Worm (Caenorhabditis elegans) whole organism, L4 larva: ENCODE results near the gene F26F12.4.

Experiments used
- F49E8.2 ChIP-seq: sonication (generic microtip); optimal IDR thresholded peaks from 2 replicates; lab custom pipeline; 2016; ENCODE audit warnings: missing compliant biosample characterization, mild to moderate bottlenecking, missing genetic modification characterization, borderline replicate concordance
- T20F7.1 ChIP-seq: fragments of 200-800 bp; sonication (Bioruptor generic); optimal IDR thresholded peaks from 2 replicates; lab custom pipeline; 2018; ENCODE audit warnings: mild to moderate bottlenecking, missing genetic modification characterization, missing compliant biosample characterization
- Y105C5A.15 ChIP-seq: fragments of 200-800 bp; sonication (Bioruptor generic); IDR thresholded peaks from 2 replicates; pipeline ENCODE4 v1.3.6; 2022; ENCODE audit warnings: missing genetic modification characterization, missing compliant biosample characterization
- Y48G9A.11 ChIP-seq: fragments of 200-800 bp; sonication (Bioruptor generic); IDR thresholded peaks from 2 replicates; pipeline ENCODE4 v1.3.6; 2022; ENCODE audit warnings: missing genetic modification reagents, missing genetic modification characterization, missing compliant biosample characterization
- Y5F2A.4 ChIP-seq: fragments of 200-800 bp; sonication (Bioruptor generic); optimal IDR thresholded peaks from 2 replicates; lab custom pipeline; 2018; ENCODE audit warnings: mild to moderate bottlenecking, missing genetic modification characterization, missing compliant biosample characterization
- ZK337.2 ChIP-seq: fragments of 200-800 bp; sonication (Bioruptor generic); IDR thresholded peaks from 2 replicates; pipeline ENCODE4 v1.3.6; 2022; ENCODE audit warnings: missing genetic modification reagents, missing genetic modification characterization, missing compliant biosample characterization
- aha-1 ChIP-seq: fragments of 150-350 bp; peaks from one replicate; lab custom pipeline; 2014; ENCODE audit warnings: missing biosample characterization, missing genetic modification characterization
- ama-1 ChIP-seq: fragments of 150-350 bp; optimal IDR thresholded peaks from 2 replicates; lab custom pipeline; 2014; ENCODE audit warnings: inconsistent platforms, mixed read lengths
- ceh-20 ChIP-seq: fragments of 200-800 bp; sonication (Bioruptor generic); IDR thresholded peaks from 2 replicates; pipeline ENCODE4 v1.3.6; 2022; ENCODE audit warnings: missing genetic modification reagents, missing genetic modification characterization, missing compliant biosample characterization
- ceh-62 ChIP-seq: sonication (generic microtip); optimal IDR thresholded peaks from 2 replicates; lab custom pipeline; 2017; ENCODE audit warnings: missing biosample characterization, missing genetic modification characterization
- ceh-82 ChIP-seq: sonication (generic microtip); optimal IDR thresholded peaks from 2 replicates; lab custom pipeline; 2017; ENCODE audit warnings: missing biosample characterization, missing genetic modification characterization
- ctbp-1 ChIP-seq: fragments of 200-800 bp; sonication (Bioruptor generic); IDR thresholded peaks from 2 replicates; pipeline ENCODE4 v1.3.6; 2022; ENCODE audit warnings: missing genetic modification reagents, missing genetic modification characterization, missing compliant biosample characterization
- daf-16 ChIP-seq, 3 experiments: sonication (generic microtip); optimal IDR thresholded peaks; 2 replicates each; lab custom pipeline; 2016 to 2017; ENCODE audit warnings: missing genetic modification characterization in 3 of 3, missing genetic modification reagents in 3 of 3, mild to moderate bottlenecking in 2 of 3, missing compliant biosample characterization in 2 of 3, missing biosample characterization in 1 of 3, moderate library complexity in 1 of 3
- dmd-6 ChIP-seq: fragments of 200-800 bp; sonication (Bioruptor generic); IDR thresholded peaks from 2 replicates; pipeline ENCODE4 v1.3.6; 2022; ENCODE audit warnings: missing genetic modification reagents, missing genetic modification characterization, missing compliant biosample characterization
- dmd-9 ChIP-seq: fragments of 200-800 bp; sonication (Bioruptor generic); IDR thresholded peaks from 2 replicates; pipeline ENCODE4 v1.3.6; 2022; ENCODE audit warnings: missing genetic modification reagents, missing genetic modification characterization, missing compliant biosample characterization
- dpl-1 ChIP-seq: fragments of 150-350 bp; optimal IDR thresholded peaks from 2 replicates; lab custom pipeline; 2014; ENCODE audit warnings: missing biosample characterization, missing genetic modification reagents, missing genetic modification characterization
- dve-1 ChIP-seq: sonication (generic microtip); optimal IDR thresholded peaks from 2 replicates; lab custom pipeline; 2017; ENCODE audit warnings: antibody characterized with exemption, mild to moderate bottlenecking, missing genetic modification characterization, missing compliant biosample characterization; ENCODE audit not compliant: insufficient read depth
- egl-27 ChIP-seq: sonication (generic microtip); optimal IDR thresholded peaks from 3 replicates; lab custom pipeline; 2017; ENCODE audit warnings: missing biosample characterization, missing genetic modification reagents, missing genetic modification characterization
- egl-43 ChIP-seq: fragments of 200-800 bp; sonication (Bioruptor generic); IDR thresholded peaks from 2 replicates; pipeline ENCODE4 v1.3.6; 2022; ENCODE audit warnings: missing genetic modification reagents, missing genetic modification characterization, missing compliant biosample characterization
- fkh-10 ChIP-seq: fragments of 150-350 bp; optimal IDR thresholded peaks from 2 replicates; lab custom pipeline; 2014; ENCODE audit warnings: missing biosample characterization, missing genetic modification reagents, missing genetic modification characterization
- hif-1 ChIP-seq, 2 experiments: sonication (generic microtip); optimal IDR thresholded peaks; 2 replicates each; lab custom pipeline; 2016 to 2017; ENCODE audit warnings: missing compliant biosample characterization in 2 of 2, missing genetic modification characterization in 2 of 2, missing genetic modification reagents in 2 of 2, missing genotype in 2 of 2, mild to moderate bottlenecking in 1 of 2
- hlh-11 ChIP-seq: fragments of 200-800 bp; sonication (Bioruptor generic); optimal IDR thresholded peaks from 2 replicates; lab custom pipeline; 2018; ENCODE audit warnings: mild to moderate bottlenecking, missing genetic modification characterization, missing compliant biosample characterization
- hlh-30 ChIP-seq: sonication (generic microtip); optimal IDR thresholded peaks from 2 replicates; lab custom pipeline; 2017; ENCODE audit warnings: antibody characterized with exemption, mild to moderate bottlenecking, missing genetic modification characterization, missing compliant biosample characterization; ENCODE audit not compliant: insufficient read depth
- hmg-1.1 ChIP-seq: fragments of 200-800 bp; sonication (Bioruptor generic); IDR thresholded peaks from 2 replicates; pipeline ENCODE4 v1.3.6; 2022; ENCODE audit warnings: missing genetic modification reagents, missing genetic modification characterization, missing compliant biosample characterization
- lin-13 ChIP-seq: fragments of 150-350 bp; optimal IDR thresholded peaks from 2 replicates; lab custom pipeline; 2014; ENCODE audit warnings: missing biosample characterization, missing genetic modification reagents, missing genetic modification characterization
- lin-15B ChIP-seq: fragments of 150-350 bp; sonication (generic microtip); optimal IDR thresholded peaks from 3 replicates; lab custom pipeline; 2014; ENCODE audit warnings: missing biosample characterization, missing genetic modification characterization
- lin-29 ChIP-seq: fragments of 200-800 bp; sonication (Bioruptor generic); IDR thresholded peaks from 2 replicates; pipeline ENCODE4 v1.3.6; 2022; ENCODE audit warnings: missing genetic modification reagents, missing genetic modification characterization, missing compliant biosample characterization
- lin-38 ChIP-seq: fragments of 200-800 bp; sonication (Bioruptor generic); IDR thresholded peaks from 2 replicates; pipeline ENCODE4 v1.3.6; 2022; ENCODE audit warnings: missing genetic modification reagents, missing genetic modification characterization, missing compliant biosample characterization
- lsy-2 ChIP-seq, 2 experiments: fragments of 150-350 bp in 1 of 2; sonication (generic microtip) in 1 of 2; optimal IDR thresholded peaks; 2 replicates each; lab custom pipeline; 2014 to 2017; ENCODE audit warnings: missing biosample characterization in 2 of 2, missing genetic modification characterization in 2 of 2
- mdt-29 ChIP-seq: fragments of 200-800 bp; sonication (Bioruptor generic); IDR thresholded peaks from 2 replicates; pipeline ENCODE4 v1.3.6; 2022; ENCODE audit warnings: missing genetic modification reagents, missing genetic modification characterization, missing compliant biosample characterization
- mep-1 ChIP-seq: fragments of 150-350 bp; sonication (generic microtip); optimal IDR thresholded peaks from 3 replicates; lab custom pipeline; 2014; ENCODE audit warnings: missing biosample characterization, missing genetic modification characterization
- mxl-3 ChIP-seq: fragments of 200-800 bp; sonication (Bioruptor generic); optimal IDR thresholded peaks from 2 replicates; lab custom pipeline; 2018; ENCODE audit warnings: mild to moderate bottlenecking, missing genetic modification characterization, missing compliant biosample characterization
- nhr-10 ChIP-seq: fragments of 150-350 bp; optimal IDR thresholded peaks from 2 replicates; lab custom pipeline; 2014; ENCODE audit warnings: missing biosample characterization, missing genetic modification characterization
- nhr-102 ChIP-seq: sonication (generic microtip); optimal IDR thresholded peaks from 2 replicates; lab custom pipeline; 2016; ENCODE audit warnings: mild to moderate bottlenecking, missing genetic modification characterization, moderate library complexity, missing compliant biosample characterization
- nhr-11 ChIP-seq: fragments of 150-350 bp; optimal IDR thresholded peaks from 2 replicates; lab custom pipeline; 2014; ENCODE audit warnings: missing biosample characterization, missing genetic modification characterization
- nhr-28 ChIP-seq: fragments of 150-350 bp; optimal IDR thresholded peaks from 2 replicates; lab custom pipeline; 2014; ENCODE audit warnings: missing biosample characterization, missing genetic modification characterization
- nhr-41 ChIP-seq: fragments of 200-800 bp; sonication (Bioruptor generic); IDR thresholded peaks from 2 replicates; pipeline ENCODE4 v1.3.6; 2022; ENCODE audit warnings: missing genetic modification reagents, missing genetic modification characterization, missing compliant biosample characterization
- nhr-48 ChIP-seq: sonication (generic microtip); optimal IDR thresholded peaks from 2 replicates; lab custom pipeline; 2016; ENCODE audit warnings: mild to moderate bottlenecking, missing genetic modification characterization, missing compliant biosample characterization
- nhr-77 ChIP-seq: fragments of 150-350 bp; optimal IDR thresholded peaks from 2 replicates; lab custom pipeline; 2014; ENCODE audit warnings: missing biosample characterization, missing genetic modification characterization
- pha-4 ChIP-seq, 2 experiments: fragments of 150-350 bp in 1 of 2; fragments of 200-800 bp in 1 of 2; sonication (Bioruptor generic) in 1 of 2; IDR thresholded peaks in 1 of 2; optimal IDR thresholded peaks in 1 of 2; 2 replicates each; pipeline versions ENCODE4 v1.3.6 to Lab custom; 2014 to 2022; ENCODE audit warnings: missing genetic modification characterization in 2 of 2, missing genetic modification reagents in 2 of 2, missing biosample characterization in 1 of 2, missing compliant biosample characterization in 1 of 2
- php-3 ChIP-seq: fragments of 200-800 bp; sonication (Bioruptor generic); IDR thresholded peaks from 2 replicates; pipeline ENCODE4 v1.3.6; 2022; ENCODE audit warnings: missing genetic modification reagents, missing genetic modification characterization, missing compliant biosample characterization
- pqm-1 ChIP-seq: sonication (generic microtip); optimal IDR thresholded peaks from 2 replicates; lab custom pipeline; 2017; ENCODE audit warnings: missing biosample characterization, missing genetic modification characterization
- rbr-2 ChIP-seq: sonication (generic microtip); optimal IDR thresholded peaks from 2 replicates; lab custom pipeline; 2016; ENCODE audit warnings: missing genotype, missing genetic modification characterization, missing compliant biosample characterization
- saeg-2 ChIP-seq: fragments of 200-800 bp; sonication (Bioruptor generic); IDR thresholded peaks from 2 replicates; pipeline ENCODE4 v1.3.6; 2022; ENCODE audit warnings: missing genetic modification reagents, missing genetic modification characterization, missing compliant biosample characterization
- set-16 ChIP-seq: fragments of 200-800 bp; sonication (Bioruptor generic); IDR thresholded peaks from 2 replicates; pipeline ENCODE4 v1.3.6; 2022; ENCODE audit warnings: missing genetic modification reagents, missing genetic modification characterization, missing compliant biosample characterization
- spr-1 ChIP-seq: sonication (generic microtip); optimal IDR thresholded peaks from 2 replicates; lab custom pipeline; 2016; ENCODE audit warnings: mild to moderate bottlenecking, missing genetic modification characterization, missing compliant biosample characterization
- tra-1 ChIP-seq: fragments of 200-800 bp; sonication (Bioruptor generic); IDR thresholded peaks from 2 replicates; pipeline ENCODE4 v1.3.6; 2022; ENCODE audit warnings: missing genetic modification reagents, missing genetic modification characterization, missing compliant biosample characterization
- zfp-3 ChIP-seq: fragments of 200-800 bp; sonication (Bioruptor generic); conservative IDR thresholded peaks from 2 replicates; pipeline ENCODE4 v1.3.6; 2022; ENCODE audit warnings: missing genetic modification reagents, missing genetic modification characterization, missing compliant biosample characterization
- ztf-7 ChIP-seq: fragments of 150-350 bp; optimal IDR thresholded peaks from 2 replicates; lab custom pipeline; 2014; ENCODE audit warnings: missing biosample characterization, missing genetic modification characterization

F26F12.4 gene

ce11 chrV:5845669-5846189 is 23.4 kb downstream of the F26F12.4 start, which contains the start of gene F26F12.3:
F26F12.3 (minus strand) TSS chrV:5845719.
- TF ChIP-seq hlh-11 (peak; percentile 91), nhr-48 (tag; lab: Kevin White, UChicago) (peak; percentile 88), dmd-9 (GFP tag; lab: Robert Waterston, UW) (no peak), Y48G9A.11 (GFP tag; lab: Robert Waterston, UW) (no peak), lin-15B (tag; lab: Kevin White, UChicago) (no peak), fkh-10 (GFP tag; lab: Kevin White, UChicago) (peak; percentile 70), daf-16 (GFP tag; optimal IDR thresholded peaks at IDR 0.05; lab: Kevin White, UChicago) (peak in 1 of 2 experiments; percentile 14), daf-16 (tag; optimal IDR thresholded peaks at IDR 0.05; lab: Kevin White, UChicago) (peak; percentile 81), tra-1 (GFP tag; lab: Robert Waterston, UW) (0 out of 2 replicates have a peak, but pooled peaks have one; percentile 38), Y5F2A.4 (no peak), hif-1 (tag; optimal IDR thresholded peaks at IDR 0.05; lab: Kevin White, UChicago) (peak in 1 of 2 experiments; percentile 64), dve-1 (tag; lab: Kevin White, UChicago) (peak; percentile 67), lsy-2 (tag; optimal IDR thresholded peaks at IDR 0.05; lab: Kevin White, UChicago) (peak in 1 of 2 experiments; percentile 63), Y105C5A.15 (GFP tag; lab: Robert Waterston, UW) (no peak), lin-29 (GFP tag; lab: Robert Waterston, UW) (0 out of 2 replicates have a peak, but pooled peaks have one; percentile 49), hlh-30 (tag; lab: Kevin White, UChicago) (peak; percentile 96), nhr-102 (tag; lab: Kevin White, UChicago) (peak; percentile 43), ZK337.2 (GFP tag; lab: Robert Waterston, UW) (no peak), ceh-20 (GFP tag; lab: Robert Waterston, UW) (peak; percentile 8; the same call in 1 of the 2 replicates), rbr-2 (tag; lab: Kevin White, UChicago) (peak; percentile 16), mxl-3 (peak; percentile 33), dpl-1 (peak; percentile 12), F49E8.2 (tag; lab: Kevin White, UChicago) (no peak), spr-1 (peak; percentile 35), nhr-11 (tag; lab: Kevin White, UChicago) (peak; percentile 84), zfp-3 (GFP tag; lab: Robert Waterston, UW) (0 out of 2 replicates have a peak, but pooled peaks have one; percentile 20), hmg-1.1 (peak; percentile 65), mep-1 (tag; lab: Kevin White, UChicago) (peak; percentile 69), mdt-29 (GFP tag; lab: Robert Waterston, UW) (no peak), egl-27 (tag; lab: Kevin White, UChicago) (no peak), ama-1 (peak; percentile 23), aha-1 (tag; lab: Kevin White, UChicago) (peak; percentile 30), pqm-1 (tag; lab: Kevin White, UChicago) (peak; percentile 59), nhr-28 (peak; percentile 88), pha-4 (GFP tag; IDR thresholded peaks at IDR 0.05; lab: Robert Waterston, UW) (peak; percentile 72), pha-4 (tag; optimal IDR thresholded peaks at IDR 0.05; lab: Kevin White, UChicago) (no peak), ceh-82 (tag; lab: Kevin White, UChicago) (no peak), php-3 (GFP tag; lab: Robert Waterston, UW) (peak; percentile 34; the same call in 1 of the 2 replicates), lin-38 (peak; percentile 45), nhr-41 (GFP tag; lab: Robert Waterston, UW) (no peak), egl-43 (peak; percentile 69), nhr-77 (peak; percentile 85), ztf-7 (peak; percentile 6), dmd-6 (GFP tag; lab: Robert Waterston, UW) (peak; percentile 88), lin-13 (GFP tag; lab: Kevin White, UChicago) (no peak), ctbp-1 (peak; percentile 79), set-16 (peak; percentile 64), nhr-10 (peak; percentile 38), ceh-62 (tag; lab: Kevin White, UChicago) (no peak), T20F7.1 (GFP tag; lab: Kevin White, UChicago) (peak; percentile 10), saeg-2 (GFP tag; lab: Robert Waterston, UW) (peak; percentile 58; the same call in 1 of the 2 replicates)
